Fruit fly (Drosophila melanogaster) whole organism, embryonic: ENCODE measurements around the gene D.

Experiments used
- Adf1 ChIP-seq: fragments of 200-800 bp; sonication (Bioruptor generic); IDR thresholded peaks from 2 replicates; pipeline ENCODE4 v1.3.6; 2022; ENCODE audit warnings: missing biosample characterization, missing genetic modification characterization
- Asciz ChIP-seq: fragments of 200-800 bp; sonication (Bioruptor generic); optimal IDR thresholded peaks from 2 replicates; lab custom pipeline; 2017; ENCODE audit warnings: missing biosample characterization, mild to moderate bottlenecking, missing genetic modification characterization, missing genetic modification reagents
- BtbVII ChIP-seq: fragments of 200-800 bp; sonication (Bioruptor generic); optimal IDR thresholded peaks from 3 replicates; lab custom pipeline; 2017; ENCODE audit warnings: missing biosample characterization, mild to moderate bottlenecking, missing genetic modification characterization
- CG10147 ChIP-seq: fragments of 200-800 bp; sonication (Bioruptor generic); optimal IDR thresholded peaks from 2 replicates; lab custom pipeline; 2019; ENCODE audit warnings: missing biosample characterization, mild to moderate bottlenecking, missing genetic modification characterization, moderate library complexity
- CG10267 ChIP-seq: fragments of 200-800 bp; sonication (Bioruptor generic); optimal IDR thresholded peaks from 2 replicates; lab custom pipeline; 2018; ENCODE audit warnings: missing biosample characterization, mild to moderate bottlenecking, missing genetic modification characterization, moderate library complexity
- CG11247 ChIP-seq: fragments of 200-800 bp; sonication (Bioruptor generic); IDR thresholded peaks from 2 replicates; pipeline ENCODE4 v1.3.6; 2022; ENCODE audit warnings: missing biosample characterization, missing genetic modification characterization
- CG12104 ChIP-seq: fragments of 200-800 bp; sonication (Bioruptor generic); optimal IDR thresholded peaks from 3 replicates; lab custom pipeline; 2016; ENCODE audit warnings: missing biosample characterization, missing genetic modification characterization
- CG1233 ChIP-seq: fragments of 200-800 bp; sonication (Bioruptor generic); optimal IDR thresholded peaks from 4 replicates; lab custom pipeline; 2018; ENCODE audit warnings: missing biosample characterization, mild to moderate bottlenecking, missing genetic modification characterization
- CG12769 ChIP-seq: fragments of 200-800 bp; sonication (Bioruptor generic); optimal IDR thresholded peaks from 2 replicates; lab custom pipeline; 2019; ENCODE audit warnings: missing biosample characterization, mild to moderate bottlenecking, missing genetic modification characterization, moderate library complexity
- CG1529 ChIP-seq: fragments of 200-800 bp; sonication (Bioruptor generic); optimal IDR thresholded peaks from 3 replicates; lab custom pipeline; 2018; ENCODE audit warnings: missing biosample characterization, missing genetic modification characterization
- CG15601 ChIP-seq: fragments of 200-800 bp; sonication (Bioruptor generic); optimal IDR thresholded peaks from 3 replicates; lab custom pipeline; 2019; ENCODE audit warnings: missing biosample characterization, mild to moderate bottlenecking, missing genetic modification characterization, moderate library complexity
- CG34422 ChIP-seq: fragments of 200-800 bp; sonication (Bioruptor generic); IDR thresholded peaks from 3 replicates; pipeline ENCODE4 v1.3.6; 2022; ENCODE audit warnings: missing biosample characterization, missing genetic modification characterization
- CG4360 ChIP-seq: fragments of 200-800 bp; sonication (Bioruptor generic); IDR thresholded peaks from 2 replicates; pipeline ENCODE4 v1.3.6; 2022; ENCODE audit warnings: missing biosample characterization, missing genetic modification characterization
- CG7987 ChIP-seq: fragments of 200-800 bp; sonication (Bioruptor generic); optimal IDR thresholded peaks from 2 replicates; lab custom pipeline; 2018; ENCODE audit warnings: missing biosample characterization, mild to moderate bottlenecking, missing genetic modification characterization, moderate library complexity
- CG8290 ChIP-seq, 3 experiments: fragments of 200-800 bp; sonication (Bioruptor generic); optimal IDR thresholded peaks; 2 replicates each; lab custom pipeline; 2016 to 2019; ENCODE audit warnings: missing biosample characterization in 3 of 3, missing genetic modification characterization in 3 of 3, mild to moderate bottlenecking in 2 of 3, moderate library complexity in 1 of 3
- CG9215 ChIP-seq: fragments of 200-800 bp; sonication (Bioruptor generic); IDR thresholded peaks from 2 replicates; pipeline ENCODE4 v1.3.6; 2022; ENCODE audit warnings: missing biosample characterization, missing genetic modification characterization
- CTCF ChIP-seq: fragments of 200-800 bp; sonication (Bioruptor generic); optimal IDR thresholded peaks from 2 replicates; lab custom pipeline; 2017; ENCODE audit warnings: missing biosample characterization, mild to moderate bottlenecking, missing genetic modification characterization, moderate library complexity
- Dfd ChIP-seq, 2 experiments: fragments of >200 bp; optimal IDR thresholded peaks; 2 replicates each; lab custom pipeline; 2017; ENCODE audit warnings: missing biosample characterization in 2 of 2, missing genetic modification characterization in 2 of 2
- ERR ChIP-seq: fragments of 200-800 bp; sonication (Bioruptor generic); optimal IDR thresholded peaks from 2 replicates; lab custom pipeline; 2016; ENCODE audit warnings: missing biosample characterization, missing genetic modification characterization
- HmgZ ChIP-seq: fragments of 200-800 bp; sonication (Bioruptor generic); optimal IDR thresholded peaks from 2 replicates; lab custom pipeline; 2018; ENCODE audit warnings: missing biosample characterization, mild to moderate bottlenecking, missing genetic modification characterization
- Mrtf ChIP-seq: fragments of 200-800 bp; sonication (Bioruptor generic); IDR thresholded peaks from 3 replicates; pipeline ENCODE4 v1.3.6; 2022; ENCODE audit warnings: missing biosample characterization, missing genetic modification characterization
- NC2α ChIP-seq: fragments of 200-800 bp; sonication (Bioruptor generic); optimal IDR thresholded peaks from 2 replicates; lab custom pipeline; 2016; ENCODE audit warnings: missing biosample characterization, missing genetic modification characterization
- PHDP ChIP-seq: fragments of 200-800 bp; sonication (Bioruptor generic); optimal IDR thresholded peaks from 3 replicates; lab custom pipeline; 2018; ENCODE audit warnings: missing biosample characterization, mild to moderate bottlenecking, missing genetic modification characterization, moderate library complexity
- Pdp1 ChIP-seq, 2 experiments: fragments of 200-800 bp; sonication (Bioruptor generic); optimal IDR thresholded peaks; 3 replicates each; lab custom pipeline; 2016; ENCODE audit warnings: missing biosample characterization in 2 of 2, missing genetic modification characterization in 2 of 2, mild to moderate bottlenecking in 1 of 2, moderate library complexity in 1 of 2
- Six4 ChIP-seq: fragments of 200-800 bp; sonication (Bioruptor generic); optimal IDR thresholded peaks from 2 replicates; lab custom pipeline; 2016; ENCODE audit warnings: missing biosample characterization, missing genetic modification characterization
- Sry-δ ChIP-seq: fragments of 200-800 bp; sonication (Bioruptor generic); optimal IDR thresholded peaks from 2 replicates; lab custom pipeline; 2016; ENCODE audit warnings: missing biosample characterization, missing genetic modification characterization
- al ChIP-seq: fragments of 200-800 bp; sonication (Bioruptor generic); IDR thresholded peaks from 2 replicates; pipeline ENCODE4 v1.3.6; 2022; ENCODE audit warnings: missing biosample characterization, missing genetic modification characterization
- chn ChIP-seq: fragments of 200-800 bp; sonication (Bioruptor generic); optimal IDR thresholded peaks from 2 replicates; lab custom pipeline; 2016; ENCODE audit warnings: missing biosample characterization, missing genetic modification characterization
- crol ChIP-seq: fragments of 200-800 bp; sonication (Bioruptor generic); IDR thresholded peaks from 2 replicates; pipeline ENCODE4 v1.3.6; 2022; ENCODE audit warnings: missing biosample characterization, missing genetic modification characterization
- crp ChIP-seq, 2 experiments: fragments of 200-800 bp; sonication (Bioruptor generic); optimal IDR thresholded peaks; 2 replicates in 1 of 2; 3 replicates in 1 of 2; lab custom pipeline; 2017; ENCODE audit warnings: missing biosample characterization in 2 of 2, missing genetic modification characterization in 2 of 2, mild to moderate bottlenecking in 1 of 2, moderate library complexity in 1 of 2
- eve ChIP-seq, 2 experiments: fragments of >200 bp; optimal IDR thresholded peaks; 2 replicates each; lab custom pipeline; 2017; ENCODE audit warnings: missing biosample characterization in 2 of 2, missing genetic modification characterization in 2 of 2
- ewg ChIP-seq: fragments of 200-800 bp; sonication (Bioruptor generic); optimal IDR thresholded peaks from 3 replicates; lab custom pipeline; 2017; ENCODE audit warnings: mild to moderate bottlenecking, missing biosample characterization, missing genetic modification reagents, missing genetic modification characterization
- gcm ChIP-seq: fragments of 200-800 bp; sonication (Bioruptor generic); optimal IDR thresholded peaks from 2 replicates; lab custom pipeline; 2019; ENCODE audit warnings: missing biosample characterization, mild to moderate bottlenecking, missing genetic modification characterization, moderate library complexity
- grau ChIP-seq: fragments of 200-800 bp; optimal IDR thresholded peaks from 3 replicates; lab custom pipeline; 2019; ENCODE audit warnings: missing biosample characterization, mild to moderate bottlenecking, missing genetic modification characterization, moderate library complexity
- kni ChIP-seq: fragments of 200-800 bp; sonication (Bioruptor generic); optimal IDR thresholded peaks from 3 replicates; lab custom pipeline; 2017; ENCODE audit warnings: mild to moderate bottlenecking, missing biosample characterization, missing genetic modification reagents, missing genetic modification characterization
- nau ChIP-seq: fragments of 200-800 bp; sonication (Bioruptor generic); optimal IDR thresholded peaks from 3 replicates; lab custom pipeline; 2017; ENCODE audit warnings: missing biosample characterization, mild to moderate bottlenecking, missing genetic modification characterization, missing genetic modification reagents
- onecut ChIP-seq: fragments of 200-800 bp; sonication (Bioruptor generic); IDR thresholded peaks from 2 replicates; pipeline ENCODE4 v1.3.6; 2022; ENCODE audit warnings: missing biosample characterization, missing genetic modification characterization
- pan ChIP-seq, 4 experiments: fragments of >200 bp in 3 of 4; fragments of 200-800 bp in 1 of 4; sonication (Bioruptor generic) in 1 of 4; optimal IDR thresholded peaks in 3 of 4; IDR thresholded peaks in 1 of 4; 2 replicates each; pipeline versions ENCODE4 v1.3.6 to Lab custom; 2017 to 2022; ENCODE audit warnings: missing biosample characterization in 2 of 4, missing genetic modification characterization in 2 of 4, mixed read lengths in 1 of 4
- peb ChIP-seq: fragments of 200-800 bp; sonication (Bioruptor generic); IDR thresholded peaks from 2 replicates; pipeline ENCODE4 v1.3.6; 2022; ENCODE audit warnings: missing biosample characterization, missing genetic modification characterization
- sens-2 ChIP-seq: fragments of 200-800 bp; sonication (Bioruptor generic); IDR thresholded peaks from 2 replicates; pipeline ENCODE4 v1.3.6; 2022; ENCODE audit warnings: missing biosample characterization, missing genetic modification characterization
- seq ChIP-seq: fragments of 200-800 bp; sonication (Bioruptor generic); IDR thresholded peaks from 2 replicates; pipeline ENCODE4 v1.3.6; 2022; ENCODE audit warnings: missing biosample characterization, missing genetic modification characterization
- sr ChIP-seq: fragments of 200-800 bp; sonication (Bioruptor generic); IDR thresholded peaks from 3 replicates; pipeline ENCODE4 v1.3.6; 2022; ENCODE audit warnings: missing biosample characterization, missing genetic modification characterization
- stc ChIP-seq: fragments of 200-800 bp; sonication (Bioruptor generic); IDR thresholded peaks from 2 replicates; pipeline ENCODE4 v1.3.6; 2022; ENCODE audit warnings: missing biosample characterization, missing genetic modification characterization
- stwl ChIP-seq: fragments of 200-800 bp; sonication (Bioruptor generic); optimal IDR thresholded peaks from 3 replicates; lab custom pipeline; 2018; ENCODE audit warnings: missing biosample characterization, mild to moderate bottlenecking, missing genetic modification characterization, moderate library complexity
- toy ChIP-seq: fragments of 200-800 bp; sonication (Bioruptor generic); IDR thresholded peaks from 2 replicates; pipeline ENCODE4 v1.3.6; 2022; ENCODE audit warnings: missing biosample characterization, missing genetic modification characterization
- trem ChIP-seq: fragments of 200-800 bp; optimal IDR thresholded peaks from 3 replicates; lab custom pipeline; 2019; ENCODE audit warnings: missing biosample characterization, mild to moderate bottlenecking, missing genetic modification characterization, moderate library complexity
- zen2 ChIP-seq: fragments of 200-800 bp; sonication (Bioruptor generic); IDR thresholded peaks from 3 replicates; pipeline ENCODE4 v1.3.6; 2022; ENCODE audit warnings: missing biosample characterization, missing genetic modification characterization; ENCODE audit not compliant: partially characterized antibody

The D gene

DNA sequence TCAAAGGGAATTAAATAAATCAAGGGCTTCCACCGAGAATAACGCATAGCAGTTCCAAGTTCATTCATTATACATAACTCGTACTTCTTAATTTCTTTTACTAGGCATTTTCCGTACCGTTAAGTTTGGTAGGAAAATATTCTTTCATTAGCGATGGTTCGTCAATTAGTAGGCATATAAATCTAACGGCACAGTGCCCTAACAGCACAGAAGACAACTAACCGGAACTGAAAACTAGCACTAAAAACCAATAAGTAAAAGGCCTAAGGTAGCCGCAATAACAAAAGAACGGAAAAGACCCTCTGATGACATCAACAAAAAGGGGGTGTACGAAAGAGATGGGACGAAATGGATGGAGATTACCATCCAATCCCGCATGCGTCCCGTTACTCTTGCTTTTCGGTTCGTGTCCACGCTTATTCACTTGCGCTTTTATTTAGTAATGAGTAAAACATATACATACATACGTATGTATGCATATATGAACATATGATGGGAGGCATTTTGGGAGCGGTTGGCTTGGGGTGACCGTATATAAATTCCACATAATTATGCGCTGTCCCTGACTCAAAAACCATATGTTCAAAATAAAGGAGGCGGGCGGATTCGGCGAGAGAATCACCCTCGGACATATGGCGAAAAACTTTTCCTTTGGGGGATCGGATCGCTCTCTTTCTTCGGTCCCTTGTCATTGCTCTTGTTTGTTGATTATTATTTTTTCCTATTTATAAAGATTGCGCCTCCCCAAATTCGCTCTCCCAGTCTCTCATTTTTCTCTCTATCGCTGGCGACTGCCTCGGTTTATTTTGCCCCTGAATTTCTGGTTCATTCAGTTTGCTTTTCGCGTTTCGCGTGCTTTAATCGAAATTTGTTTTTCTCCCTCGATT, 42.4 kb upstream of the D start (continued):
- TF ChIP-seq ERR (peak; percentile 5), eve (GFP tag; optimal IDR thresholded peaks at IDR 0.05; lab: Kevin White, UChicago) (peak in 1 of 2 experiments; percentile 34), CG8290 (GFP tag; optimal IDR thresholded peaks at IDR 0.05; lab: Kevin White, UChicago) (peak; percentile 83), CG8290 (tag; optimal IDR thresholded peaks at IDR 0.05; lab: Kevin White, UChicago) (peak in 1 of 2 experiments; percentile 34), pan (optimal IDR thresholded peaks at IDR 0.05; lab: Kevin White, UChicago) (no peak), pan (GFP tag; optimal IDR thresholded peaks at IDR 0.05 in 1 of 2, IDR thresholded peaks at IDR 0.05 in 1 of 2) (no peak), gcm (GFP tag; lab: Kevin White, UChicago) (peak; percentile 70), kni (GFP tag; lab: Kevin White, UChicago) (peak; percentile 22), CTCF (GFP tag; lab: Kevin White, UChicago) (peak; percentile 18), crol (peak; percentile 67), HmgZ (peak; percentile 9), stwl (tag; lab: Kevin White, UChicago) (peak; percentile 61), ewg (GFP tag; lab: Kevin White, UChicago) (peak; percentile 78), CG12769 (tag; lab: Kevin White, UChicago) (peak; percentile 75), crp (GFP tag; optimal IDR thresholded peaks at IDR 0.05; lab: Kevin White, UChicago) (peak in 1 of 2 experiments; percentile 27), Pdp1 (GFP tag; optimal IDR thresholded peaks at IDR 0.05; lab: Kevin White, UChicago) (peak in 1 of 2 experiments; percentile 2), CG15601 (no peak)
- TF ChIP-seq, all 482 proteins: peak for 34

DNA sequence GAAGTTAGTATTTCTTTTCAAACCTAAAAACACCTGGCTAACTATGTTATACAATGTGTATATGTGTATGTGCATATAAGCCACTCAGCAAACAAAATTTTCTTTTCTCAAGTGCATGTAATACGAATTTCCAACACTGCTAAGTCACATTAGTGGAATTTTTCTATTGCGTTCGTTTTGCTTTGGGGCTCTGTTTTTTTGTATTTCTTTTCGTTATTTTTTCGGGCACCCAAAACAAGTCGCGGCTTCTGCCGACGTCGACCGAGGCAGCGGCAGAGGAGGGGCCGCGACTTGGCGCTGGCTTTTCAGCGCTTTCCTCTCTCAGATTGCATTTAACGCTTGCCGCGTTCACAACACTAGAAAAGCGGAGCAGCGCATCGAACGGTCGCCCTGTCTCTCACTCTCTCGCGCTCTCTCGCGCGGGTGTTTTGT, 41.0 kb upstream of the D start:
- TF ChIP-seq zen2 (GFP tag; lab: Robert Waterston, UW), result no peak; the same call in 2 of the 3 replicates
- TF ChIP-seq Adf1 (GFP tag; lab: Robert Waterston, UW), result peak; percentile 91
- no peak for TF ChIP-seq PHDP
- TF ChIP-seq CG10267 (tag; lab: Kevin White, UChicago), result peak; percentile 69
- no peak for TF ChIP-seq peb (GFP tag; lab: Robert Waterston, UW)
- no peak for TF ChIP-seq CG1529 (GFP tag; lab: Kevin White, UChicago)
- no peak for TF ChIP-seq CG10147 (GFP tag; lab: Kevin White, UChicago)
- no peak for TF ChIP-seq CG11247 (GFP tag; lab: Robert Waterston, UW)
- TF ChIP-seq crol, result no peak
- no peak for TF ChIP-seq CG12104 (GFP tag; lab: Kevin White, UChicago)
- TF ChIP-seq CG7987 (GFP tag; lab: Kevin White, UChicago), result no peak
- no peak for TF ChIP-seq CG9215 (GFP tag; lab: Robert Waterston, UW)
- TF ChIP-seq al (GFP tag; lab: Robert Waterston, UW), result no peak
- no peak for TF ChIP-seq Six4
- peak; percentile 66 for TF ChIP-seq CG4360 (GFP tag; lab: Robert Waterston, UW)
- TF ChIP-seq CG12769 (tag; lab: Kevin White, UChicago), result no peak
- peak; percentile 12 for TF ChIP-seq trem (tag; lab: Kevin White, UChicago)
- TF ChIP-seq nau (GFP tag; lab: Kevin White, UChicago), result no peak
- TF ChIP-seq sr, result no peak; the same call in 2 of the 3 replicates
- TF ChIP-seq CG1233 (GFP tag; lab: Kevin White, UChicago), result no peak
- no peak for TF ChIP-seq seq
- TF ChIP-seq CG34422, result no peak
- TF ChIP-seq BtbVII (GFP tag; lab: Kevin White, UChicago), result no peak
- TF ChIP-seq Sry-δ (GFP tag; lab: Kevin White, UChicago), result no peak
- TF ChIP-seq sens-2, result no peak
- peak; percentile 21 for TF ChIP-seq Asciz
- TF ChIP-seq Mrtf (GFP tag; lab: Robert Waterston, UW), result no peak
- no peak for TF ChIP-seq toy (GFP tag; lab: Robert Waterston, UW)
- TF ChIP-seq chn (GFP tag; lab: Kevin White, UChicago), result no peak
- no peak for TF ChIP-seq NC2α
- TF ChIP-seq onecut (GFP tag; lab: Robert Waterston, UW), result 0 out of 2 replicates have a peak, but pooled peaks have one; percentile 17
- TF ChIP-seq stc (GFP tag; lab: Robert Waterston, UW), result 0 out of 2 replicates have a peak, but pooled peaks have one; percentile 20
- TF ChIP-seq grau (tag; lab: Kevin White, UChicago), result no peak
- no peak for TF ChIP-seq Dfd (GFP tag; optimal IDR thresholded peaks at IDR 0.05; lab: Kevin White, UChicago)
